Worm (Caenorhabditis elegans): ENCODE data around the gene K11H12.5.

K11H12.5 gene

DNA sequence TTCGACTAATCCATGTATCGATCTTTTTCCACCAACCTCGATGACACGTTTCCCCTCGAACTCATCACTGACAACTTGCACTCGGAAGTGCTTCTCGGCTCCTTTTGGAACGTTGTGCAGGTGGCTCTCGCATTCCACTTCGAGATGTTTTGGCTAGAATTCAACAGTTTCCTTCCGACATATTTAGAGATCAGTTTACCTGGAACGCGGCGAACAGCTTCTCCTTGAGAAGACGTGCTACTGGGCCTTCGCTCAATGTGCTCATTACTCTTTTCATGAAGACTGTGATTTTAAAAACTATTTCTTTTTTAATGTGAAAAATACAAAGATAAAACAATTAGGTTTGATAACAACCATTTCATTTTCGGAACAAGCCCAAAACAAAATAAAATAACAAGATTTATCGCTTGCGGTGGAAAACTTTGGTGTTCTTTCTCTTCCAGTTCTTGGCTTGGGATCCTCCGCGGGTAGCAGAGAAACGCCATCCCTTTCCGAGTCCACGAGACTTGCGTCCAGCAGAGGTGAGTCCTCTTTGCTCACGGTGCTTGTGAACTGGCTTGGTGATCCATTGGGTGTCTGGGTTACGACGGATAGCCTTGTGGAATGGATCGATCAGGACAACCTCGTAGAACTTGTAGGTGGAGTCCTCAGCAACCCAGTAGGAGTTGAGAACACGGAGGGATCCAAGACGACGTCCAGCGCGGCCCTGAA, 23.1 kb upstream of the K11H12.5 start, which contains the start of gene K11H12.1:
Gene K11H12.1, minus strand, starts transcription at position 284 of the 711 bp plus-strand sequence.
- TF ChIP-seq pag-3 (tag; optimal IDR thresholded peaks at IDR 0.05; ENCODE audit: borderline replicate concordance) (no peak), mec-3 (tag; optimal IDR thresholded peaks at IDR 0.05; ENCODE audit: borderline replicate concordance) (no peak), Y22D7AL.16 (tag; optimal IDR thresholded peaks at IDR 0.05) (no peak)

ce11 chrIV:654526-655440, 21.6 kb upstream of the K11H12.5 start, which contains the start of the genes rpl-15 and K11H12.8:
TSS of gene rpl-15 (minus strand) at chrIV:654576.
TSS of gene K11H12.8 (plus strand) at chrIV:655390.
- TF ChIP-seq ztf-16 (tag; optimal IDR thresholded peaks at IDR 0.05): peak; percentile 97
- TF ChIP-seq hlh-6 (tag; optimal IDR thresholded peaks at IDR 0.05): peak; percentile 55
- peak; percentile 90 for TF ChIP-seq pros-1 (tag; optimal IDR thresholded peaks at IDR 0.05)
- TF ChIP-seq ceh-2 (tag; optimal IDR thresholded peaks at IDR 0.05): peak; percentile 96
- TF ChIP-seq dmd-4 (tag; optimal IDR thresholded peaks at IDR 0.05; ENCODE audit: borderline replicate concordance): peak; percentile 47
- TF ChIP-seq ref-2 (tag; optimal IDR thresholded peaks at IDR 0.05): peak; percentile 99
- peak; percentile 89 for TF ChIP-seq C08G9.2 (tag; optimal IDR thresholded peaks at IDR 0.05)
- TF ChIP-seq ceh-19 (GFP tag; optimal IDR thresholded peaks at IDR 0.05): peak; percentile 84
- TF ChIP-seq K09A11.1 (tag; optimal IDR thresholded peaks at IDR 0.05; ENCODE audit: insufficient read depth): peak; percentile 85
- TF ChIP-seq odd-2 (tag; optimal IDR thresholded peaks at IDR 0.05): peak; percentile 19
- TF ChIP-seq pha-4 (tag; optimal IDR thresholded peaks at IDR 0.05): no peak
- TF ChIP-seq K02D7.2 (tag; optimal IDR thresholded peaks at IDR 0.05): peak; percentile 78
- TF ChIP-seq eyg-1 (tag; optimal IDR thresholded peaks at IDR 0.05): peak; percentile 82
- peak; percentile 87 for TF ChIP-seq pha-2 (tag; optimal IDR thresholded peaks at IDR 0.05)
- peak; percentile 89 for TF ChIP-seq pag-3 (tag; optimal IDR thresholded peaks at IDR 0.05; ENCODE audit: borderline replicate concordance)
- TF ChIP-seq zip-5 (tag; optimal IDR thresholded peaks at IDR 0.05): peak; percentile 82
- TF ChIP-seq ceh-30 (tag; optimal IDR thresholded peaks at IDR 0.05): peak; percentile 65
- peak; percentile 94 for TF ChIP-seq hlh-30 (tag; optimal IDR thresholded peaks at IDR 0.05; ENCODE audit: insufficient read depth)
- TF ChIP-seq Y22D7AL.16 (tag; optimal IDR thresholded peaks at IDR 0.05): peak; percentile 80
- TF ChIP-seq ceh-31 (tag; optimal IDR thresholded peaks at IDR 0.05): peak; percentile 99
- peak; percentile 56 for TF ChIP-seq hlh-15 (tag; optimal IDR thresholded peaks at IDR 0.05)
- peak; percentile 92 for TF ChIP-seq pax-1 (tag; optimal IDR thresholded peaks at IDR 0.05)
- peak; percentile 98 for TF ChIP-seq ceh-14 (tag; optimal IDR thresholded peaks at IDR 0.05)
- TF ChIP-seq dve-1 (tag; optimal IDR thresholded peaks at IDR 0.05): peak; percentile 99
- peak; percentile 71 for TF ChIP-seq che-1 (tag; optimal IDR thresholded peaks at IDR 0.05)
- no peak for TF ChIP-seq ceh-22 (tag; optimal IDR thresholded peaks at IDR 0.05)
- peak; percentile 82 for TF ChIP-seq sox-2 (GFP tag; IDR thresholded peaks at IDR 0.05)
- peak; percentile 98 for TF ChIP-seq ets-4 (tag; optimal IDR thresholded peaks at IDR 0.05)
- peak; percentile 99 for TF ChIP-seq tbx-2 (tag; optimal IDR thresholded peaks at IDR 0.05)
- TF ChIP-seq unc-3 (GFP tag; conservative IDR thresholded peaks at IDR 0.05): peak; percentile 87
- TF ChIP-seq unc-3 (tag; optimal IDR thresholded peaks at IDR 0.05): peak; percentile 95
- no peak for TF ChIP-seq ceh-9 (tag; optimal IDR thresholded peaks at IDR 0.05)
- TF ChIP-seq sox-4 (tag; optimal IDR thresholded peaks at IDR 0.05): peak; percentile 84
- peak; percentile 100 for TF ChIP-seq ceh-34 (tag; optimal IDR thresholded peaks at IDR 0.05)
- TF ChIP-seq rnt-1 (tag; optimal IDR thresholded peaks at IDR 0.05): peak; percentile 99
- TF ChIP-seq unc-86 (tag; optimal IDR thresholded peaks at IDR 0.05): peak; percentile 98
- peak; percentile 91 for TF ChIP-seq lim-6 (tag; optimal IDR thresholded peaks at IDR 0.05)
- TF ChIP-seq npax-4 (tag; optimal IDR thresholded peaks at IDR 0.05): peak; percentile 18
- TF ChIP-seq ahr-1 (tag; optimal IDR thresholded peaks at IDR 0.05): peak; percentile 88
- TF ChIP-seq pqm-1 (tag; optimal IDR thresholded peaks at IDR 0.05): peak; percentile 98
- peak; percentile 89 for TF ChIP-seq syd-9 (tag; optimal IDR thresholded peaks at IDR 0.05)
- peak; percentile 75 for TF ChIP-seq fkh-6 (tag; optimal IDR thresholded peaks at IDR 0.05)
- TF ChIP-seq unc-42 (tag; optimal IDR thresholded peaks at IDR 0.05): peak; percentile 94
- peak; percentile 84 for TF ChIP-seq unc-55 (GFP tag; optimal IDR thresholded peaks at IDR 0.05)
- TF ChIP-seq tbx-7 (tag; optimal IDR thresholded peaks at IDR 0.05): peak; percentile 80
- peak; percentile 92 for TF ChIP-seq F13H6.1 (tag; optimal IDR thresholded peaks at IDR 0.05)

Measured in whole organism, late embryonic.